Worm (Caenorhabditis elegans): Measurements from ENCODE around the gene F59F5.3.
A peak's percentile ranks its signal among the peaks of the same experiment; 100 is the strongest.

The F59F5.3 gene

DNA sequence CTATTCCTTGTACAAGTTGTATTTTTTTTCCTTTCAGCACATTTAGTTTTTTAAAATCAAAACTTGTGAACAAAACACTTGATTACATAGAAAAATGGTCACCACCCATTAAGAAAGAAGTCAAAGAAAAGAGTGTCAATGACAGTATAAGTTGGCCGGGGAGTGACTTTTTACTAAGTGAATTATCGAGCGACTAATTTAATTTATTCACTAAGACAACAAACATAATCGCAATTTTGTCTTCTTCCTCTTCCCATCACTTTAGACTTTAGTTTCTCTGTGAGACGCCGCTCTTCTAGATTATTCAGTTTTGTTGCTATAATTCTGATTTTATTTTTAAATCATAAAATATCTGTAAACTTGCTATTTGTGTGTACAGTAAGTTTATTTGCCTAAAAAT lies 28.2 kb downstream of the F59F5.3 start:
- TF ChIP-seq nhr-85 (tag) = peak; percentile 64
- TF ChIP-seq lin-13 (GFP tag; optimal IDR thresholded peaks at IDR 0.05) = no peak
- peak; percentile 63 for TF ChIP-seq ceh-8 (GFP tag; optimal IDR thresholded peaks at IDR 0.05)

- TF ChIP-seq nhr-85 (tag) = no peak
- no peak for TF ChIP-seq egl-27 (tag; optimal IDR thresholded peaks at IDR 0.05)
- TF ChIP-seq rnt-1 (tag; optimal IDR thresholded peaks at IDR 0.05) = no peak
- TF ChIP-seq mep-1 (tag; optimal IDR thresholded peaks at IDR 0.05) = no peak
- no peak for TF ChIP-seq nhr-19 (GFP tag; conservative IDR thresholded peaks at IDR 0.05)
- TF ChIP-seq efl-3 (GFP tag; optimal IDR thresholded peaks at IDR 0.05) = no peak
- no peak for TF ChIP-seq tlp-1 (tag; optimal IDR thresholded peaks at IDR 0.05)
- TF ChIP-seq nhr-90 (tag; optimal IDR thresholded peaks at IDR 0.05; ENCODE audit: poor library complexity) = no peak
- no peak for TF ChIP-seq lin-13 (GFP tag; optimal IDR thresholded peaks at IDR 0.05)
- TF ChIP-seq lir-3 (tag; optimal IDR thresholded peaks at IDR 0.05; ENCODE audit: poor library complexity) = no peak
Measured at ce11 chrX:10507971-10508370, 34.2 kb downstream of the F59F5.3 start.

DNA sequence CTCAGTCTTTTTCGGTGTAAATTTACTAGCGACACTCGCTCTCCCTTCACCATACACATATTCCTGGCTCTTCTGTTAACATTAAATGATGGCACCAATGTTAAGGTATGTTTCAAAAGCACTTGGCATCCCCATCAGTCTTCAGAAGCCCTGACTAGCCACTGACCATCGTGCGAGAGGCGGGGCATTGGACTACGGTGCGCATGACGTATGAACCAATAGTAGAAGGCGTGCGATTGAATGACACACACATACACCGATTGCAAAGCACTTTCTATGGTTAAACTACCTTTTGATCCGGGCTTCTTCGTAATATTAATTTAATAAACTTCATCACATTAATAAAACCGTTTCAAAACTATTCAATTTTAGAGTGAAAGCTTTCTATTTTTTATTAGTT lies 37.0 kb downstream of the F59F5.3 start:
- peak in 1 of 2 experiments; percentile 50 for TF ChIP-seq lsy-2 (tag; optimal IDR thresholded peaks at IDR 0.05)
- TF ChIP-seq F16B12.6 (tag; optimal IDR thresholded peaks at IDR 0.05) = no peak

ce11 chrX:10503393-10503792 lies 38.8 kb downstream of the F59F5.3 start:
- TF ChIP-seq isw-1 (GFP tag; IDR thresholded peaks at IDR 0.05) = no peak
- TF ChIP-seq nhr-12 (tag; optimal IDR thresholded peaks at IDR 0.05) = no peak
- no peak for TF ChIP-seq nhr-237 (tag; optimal IDR thresholded peaks at IDR 0.05)
- no peak for TF ChIP-seq fkh-10 (GFP tag; optimal IDR thresholded peaks at IDR 0.05)
- TF ChIP-seq nhr-77 (tag; optimal IDR thresholded peaks at IDR 0.05) = no peak
- TF ChIP-seq mdl-1 (tag; optimal IDR thresholded peaks at IDR 0.05) = no peak
- no peak for TF ChIP-seq ces-1 (GFP tag; optimal IDR thresholded peaks at IDR 0.05)
- no peak for TF ChIP-seq tlp-1 (tag; optimal IDR thresholded peaks at IDR 0.05)
- no peak for TF ChIP-seq dsc-1 (tag; optimal IDR thresholded peaks at IDR 0.05)
- TF ChIP-seq lin-13 (GFP tag; optimal IDR thresholded peaks at IDR 0.05) = no peak
- TF ChIP-seq fos-1 (tag; optimal IDR thresholded peaks at IDR 0.05) = no peak
- no peak for TF ChIP-seq lin-35 (GFP tag; optimal IDR thresholded peaks at IDR 0.05)
- TF ChIP-seq tbx-2 (tag; optimal IDR thresholded peaks at IDR 0.05) = no peak
- no peak for TF ChIP-seq lin-39 (tag; optimal IDR thresholded peaks at IDR 0.05)
- TF ChIP-seq hpl-2 (GFP tag; optimal IDR thresholded peaks at IDR 0.05) = no peak
- TF ChIP-seq ztf-4 (tag; optimal IDR thresholded peaks at IDR 0.05) = no peak

ce11 chrX:10499590-10499989 lies 42.6 kb downstream of the F59F5.3 start, which contains the start of gene vab-3:
Gene vab-3, plus strand, starts transcription at chrX:10499890.
- TF ChIP-seq sptf-1 (tag; optimal IDR thresholded peaks at IDR 0.05) (no peak), unc-62 (GFP tag; optimal IDR thresholded peaks at IDR 0.05) (no peak), lir-3 (tag; optimal IDR thresholded peaks at IDR 0.05; ENCODE audit: poor library complexity) (no peak), lin-15B (tag; optimal IDR thresholded peaks at IDR 0.05) (no peak), mef-2 (tag; optimal IDR thresholded peaks at IDR 0.05) (no peak), egl-27 (tag; optimal IDR thresholded peaks at IDR 0.05) (no peak), hpl-2 (GFP tag; optimal IDR thresholded peaks at IDR 0.05) (no peak), ceh-82 (tag; optimal IDR thresholded peaks at IDR 0.05) (no peak), nhr-84 (tag; optimal IDR thresholded peaks at IDR 0.05) (no peak), skn-1 (tag; optimal IDR thresholded peaks at IDR 0.05) (no peak), tlp-1 (tag; optimal IDR thresholded peaks at IDR 0.05) (no peak), fkh-8 (tag; optimal IDR thresholded peaks at IDR 0.05) (no peak), elt-3 (tag; optimal IDR thresholded peaks at IDR 0.05) (no peak), dpl-1 (GFP tag; optimal IDR thresholded peaks at IDR 0.05) (no peak), nhr-90 (tag; optimal IDR thresholded peaks at IDR 0.05; ENCODE audit: poor library complexity) (no peak)
